Fruit fly (Drosophila melanogaster): Measurements from ENCODE around the gene Flad1.

Flad1 gene

dm6 chrX:12895114-12895723 is 8.1 kb downstream of the Flad1 start:
- TF ChIP-seq net (GFP tag; optimal IDR thresholded peaks at IDR 0.05) (no peak), Eip78C (GFP tag) (peak; percentile 77), Hr4 (GFP tag; optimal IDR thresholded peaks at IDR 0.05) (no peak), dsx (GFP tag; optimal IDR thresholded peaks at IDR 0.05; ENCODE audit: poor library complexity, severe bottlenecking) (no peak), Hr39 (GFP tag; optimal IDR thresholded peaks at IDR 0.05) (peak; percentile 23), CG10631 (GFP tag; optimal IDR thresholded peaks at IDR 0.05) (no peak), Sox14 (GFP tag; optimal IDR thresholded peaks at IDR 0.05) (no peak), CG8632 (GFP tag; optimal IDR thresholded peaks at IDR 0.05) (no peak), Ets96B (tag; optimal IDR thresholded peaks at IDR 0.05) (no peak), CG6808 (GFP tag; optimal IDR thresholded peaks at IDR 0.05) (peak; percentile 23), CG3032 (tag; optimal IDR thresholded peaks at IDR 0.05) (no peak), CG16779 (tag; optimal IDR thresholded peaks at IDR 0.05) (no peak), CG11902 (GFP tag; optimal IDR thresholded peaks at IDR 0.05) (no peak), spab (GFP tag; optimal IDR thresholded peaks at IDR 0.05) (no peak), acj6 (GFP tag; optimal IDR thresholded peaks at IDR 0.05) (peak; percentile 8), CG32006 (GFP tag; optimal IDR thresholded peaks at IDR 0.05) (no peak), Met (GFP tag; optimal IDR thresholded peaks at IDR 0.05) (peak; percentile 42), CG6792 (GFP tag; optimal IDR thresholded peaks at IDR 0.05) (no peak), Eip75B (GFP tag; optimal IDR thresholded peaks at IDR 0.05) (no peak), OdsH (GFP tag; optimal IDR thresholded peaks at IDR 0.05) (no peak), svp (GFP tag) (peak; percentile 83), eg (GFP tag; IDR thresholded peaks at IDR 0.05) (no peak), fd59A (GFP tag; optimal IDR thresholded peaks at IDR 0.05) (no peak), CG15336 (GFP tag; IDR thresholded peaks at IDR 0.05) (0 out of 2 replicates have a peak, but pooled peaks have one; percentile 8), achi (GFP tag; optimal IDR thresholded peaks at IDR 0.05) (no peak), CG6163 (GFP tag; IDR thresholded peaks at IDR 0.05) (peak; percentile 34; the same call in 1 of the 3 replicates), CG11762 (GFP tag; optimal IDR thresholded peaks at IDR 0.05; ENCODE audit: insufficient read depth) (no peak), CG8319 (GFP tag; optimal IDR thresholded peaks at IDR 0.05) (no peak), ss (GFP tag; optimal IDR thresholded peaks at IDR 0.05) (peak; percentile 24 to 47), CG10669 (GFP tag; optimal IDR thresholded peaks at IDR 0.05) (no peak), CG9139 (GFP tag; optimal IDR thresholded peaks at IDR 0.05) (no peak), Gug (GFP tag; IDR thresholded peaks at IDR 0.05) (no peak), Sox15 (GFP tag; optimal IDR thresholded peaks at IDR 0.05) (no peak), CG6276 (GFP tag; optimal IDR thresholded peaks at IDR 0.05) (peak; percentile 18), topi (GFP tag; optimal IDR thresholded peaks at IDR 0.05) (peak; percentile 41), cyc (GFP tag; optimal IDR thresholded peaks at IDR 0.05) (peak; percentile 24), Sox102F (GFP tag; optimal IDR thresholded peaks at IDR 0.05) (peak; percentile 25), dac (GFP tag; optimal IDR thresholded peaks at IDR 0.05) (no peak), CG4318 (GFP tag; optimal IDR thresholded peaks at IDR 0.05) (no peak), CG31627 (GFP tag; optimal IDR thresholded peaks at IDR 0.05) (peak; percentile 32), fkh (GFP tag; optimal IDR thresholded peaks at IDR 0.05) (no peak), CG34406 (GFP tag; optimal IDR thresholded peaks at IDR 0.05) (peak; percentile 5), esn (GFP tag; optimal IDR thresholded peaks at IDR 0.05) (peak; percentile 45), CG11294 (GFP tag; IDR thresholded peaks at IDR 0.05) (no peak), CG8119 (GFP tag; IDR thresholded peaks at IDR 0.05) (no peak), pdm3 (GFP tag; optimal IDR thresholded peaks at IDR 0.05) (no peak), CG6854 (GFP tag; optimal IDR thresholded peaks at IDR 0.05) (peak; percentile 14), Smox (GFP tag; optimal IDR thresholded peaks at IDR 0.05) (peak; percentile 24), Hr38 (GFP tag; optimal IDR thresholded peaks at IDR 0.05) (no peak), CG1621 (tag; optimal IDR thresholded peaks at IDR 0.05) (no peak), vri (GFP tag; optimal IDR thresholded peaks at IDR 0.05) (peak; percentile 35), Lpt (GFP tag; optimal IDR thresholded peaks at IDR 0.05) (no peak)
